Fruit fly (Drosophila melanogaster) whole organism: ENCODE measurements around the gene CG40298.
"Not testable (repeated sequence)": the region's sequence is repeated elsewhere in the genome, so short reads cannot be mapped to it uniquely, and the experiment has no call there.

Experiments used
- CG8478 ChIP-seq: fragments of >200 bp; optimal IDR thresholded peaks from 2 replicates; lab custom pipeline; 2018; ENCODE audit warnings: inconsistent platforms
- Dll ChIP-seq: fragments of >200 bp; optimal IDR thresholded peaks from 2 replicates; lab custom pipeline; 2017
- EcR ChIP-seq, 2 experiments: fragments of >200 bp; optimal IDR thresholded peaks; 2 replicates each; lab custom pipeline; 2017; ENCODE audit warnings: missing biosample characterization in 2 of 2, missing genetic modification characterization in 2 of 2, missing genetic modification reagents in 2 of 2
- pan ChIP-seq: fragments of >200 bp; optimal IDR thresholded peaks from 2 replicates; lab custom pipeline; 2017
- psq ChIP-seq: fragments of >200 bp; optimal IDR thresholded peaks from 2 replicates; lab custom pipeline; 2017
- usp ChIP-seq: fragments of >200 bp; optimal IDR thresholded peaks from 2 replicates; lab custom pipeline; 2017; ENCODE audit warnings: missing biosample characterization, missing genetic modification characterization, mixed read lengths

CG40298 gene

DNA sequence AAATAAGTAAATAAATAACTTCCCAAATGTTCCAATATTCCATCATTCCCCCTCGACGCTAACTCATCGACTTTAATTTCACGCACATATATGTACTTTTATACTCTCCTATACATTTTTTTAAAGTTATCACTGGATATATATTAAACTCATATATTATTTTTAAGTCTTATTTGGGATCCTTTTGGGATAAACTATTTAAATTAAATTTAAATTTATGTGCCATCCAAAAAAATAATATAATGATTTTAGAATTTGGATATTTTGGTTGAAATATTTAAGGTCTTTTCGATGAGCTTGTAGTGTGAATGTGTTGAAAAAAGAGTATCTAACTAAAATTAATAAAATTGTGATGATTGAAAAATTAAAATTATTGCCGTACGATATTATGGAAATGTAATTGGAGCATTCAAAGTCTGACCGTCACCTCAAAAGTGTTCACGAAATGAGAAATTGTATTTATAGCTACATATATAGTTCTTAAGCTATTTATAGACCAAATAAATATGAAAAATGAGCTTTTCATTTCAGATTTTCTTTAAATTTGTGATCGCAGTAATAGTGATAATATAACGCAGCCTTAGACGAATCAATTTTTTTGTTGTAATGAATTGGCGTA, at the start of gene CG40298:
Gene CG40298 (plus strand): TSS at position 569 of the 619 bp plus-strand sequence.
- no peak for TF ChIP-seq EcR (GFP tag; optimal IDR thresholded peaks at IDR 0.05; lab: Kevin White, UChicago)
- no peak for TF ChIP-seq Dll
- no peak for TF ChIP-seq usp (GFP tag; lab: Kevin White, UChicago)
- TF ChIP-seq CG8478 (lab: Kevin White, UChicago), result no peak
- no peak for TF ChIP-seq psq (lab: Kevin White, UChicago)
- no peak for TF ChIP-seq pan (lab: Kevin White, UChicago)

DNA sequence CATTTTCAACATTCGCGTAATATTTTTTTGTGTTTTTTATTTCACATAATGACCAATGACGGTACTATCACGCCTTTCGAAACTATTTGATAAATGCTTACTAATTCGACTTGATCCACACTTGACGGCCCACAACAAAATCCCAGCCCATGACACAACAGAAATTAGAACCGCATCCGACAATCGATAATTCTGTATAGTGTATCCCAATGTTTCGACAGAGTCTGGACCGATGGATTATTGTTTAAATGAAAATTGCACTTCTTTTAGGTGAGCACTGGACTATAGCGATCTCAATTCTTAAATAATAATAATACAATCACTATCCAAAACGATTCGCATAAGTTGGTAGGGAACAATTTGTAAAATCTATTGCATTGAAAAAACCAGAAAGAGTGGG, 40.5 kb upstream of the CG40298 start:
- TF ChIP-seq Dll, result no peak
- no peak for TF ChIP-seq pan (lab: Kevin White, UChicago)
- TF ChIP-seq EcR (GFP tag; optimal IDR thresholded peaks at IDR 0.05; lab: Kevin White, UChicago), result no peak
- TF ChIP-seq psq (lab: Kevin White, UChicago), result no peak
- no peak for TF ChIP-seq usp (GFP tag; lab: Kevin White, UChicago)
- TF ChIP-seq CG8478 (lab: Kevin White, UChicago), result no peak

DNA sequence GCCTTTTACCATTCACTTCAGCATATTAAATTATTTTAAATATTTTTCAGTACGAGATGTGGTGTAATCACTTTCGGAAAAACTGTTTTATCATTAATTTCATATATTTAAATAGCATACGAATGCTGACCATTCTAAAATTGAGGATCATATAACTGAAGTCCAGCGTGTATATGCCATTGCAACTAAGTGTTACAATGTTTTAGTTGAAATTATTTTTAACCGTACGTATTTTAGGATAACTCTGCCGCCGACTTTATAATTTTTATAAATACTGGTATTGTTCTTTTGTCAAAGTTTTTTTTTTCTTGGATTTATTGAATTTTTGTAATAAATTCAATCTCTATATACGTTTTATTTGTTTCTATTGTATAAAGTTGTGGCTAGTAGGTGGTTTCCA, 36.8 kb upstream of the CG40298 start:
- no peak for TF ChIP-seq psq (lab: Kevin White, UChicago)
- TF ChIP-seq Dll, result no peak
- no peak for TF ChIP-seq usp (GFP tag; lab: Kevin White, UChicago)

- TF ChIP-seq Dll, result no peak
- TF ChIP-seq EcR (GFP tag; optimal IDR thresholded peaks at IDR 0.05; lab: Kevin White, UChicago), result no peak
- TF ChIP-seq usp (GFP tag; lab: Kevin White, UChicago), result no peak
Measured at dm6 chr3L:23714772-23715171, 11.9 kb upstream of the CG40298 start, which contains the start of gene Spf30. Gene Spf30 (plus strand): TSS chr3L:23715023.

- TF ChIP-seq psq (lab: Kevin White, UChicago); CG8478 (lab: Kevin White, UChicago); Dll: not testable (repeated sequence)
Measured at dm6 chr3L:23737660-23738059, 11.0 kb downstream of the CG40298 start, which contains the start of gene CG17698. Gene CG17698 (plus strand): TSS chr3L:23737960.

DNA sequence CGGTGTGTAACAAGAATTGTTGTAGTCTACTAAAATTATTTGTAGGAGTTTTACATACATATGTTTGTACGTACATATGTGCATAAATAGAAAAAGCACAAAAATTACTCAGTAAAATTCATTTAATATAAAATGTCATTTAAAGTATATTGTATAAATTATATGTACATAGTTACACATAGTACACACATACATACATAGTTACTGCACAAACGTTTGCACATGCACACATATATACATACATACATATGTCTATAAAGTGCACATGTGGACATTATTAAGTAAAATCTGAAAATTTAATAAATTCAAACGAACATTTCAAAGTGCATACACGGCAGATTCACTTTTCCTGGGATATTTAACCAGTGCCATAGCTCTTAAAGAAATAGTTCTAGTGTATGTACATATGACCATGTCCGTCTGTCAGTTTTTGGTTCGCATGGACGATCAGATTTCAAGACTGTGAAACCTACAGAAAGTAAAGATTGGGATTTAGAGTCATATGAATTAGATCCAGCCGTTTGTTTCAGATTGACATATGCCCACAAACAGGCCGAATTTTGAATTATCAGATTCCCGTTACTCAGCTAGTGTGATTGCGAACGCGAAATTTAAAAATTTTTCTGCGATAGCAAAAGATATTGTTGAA, 11.7 kb downstream of the CG40298 start:
- TF ChIP-seq psq (lab: Kevin White, UChicago), result no peak
- no peak for TF ChIP-seq CG8478 (lab: Kevin White, UChicago)
- no peak for TF ChIP-seq usp (GFP tag; lab: Kevin White, UChicago)
